Worm (Caenorhabditis elegans) whole organism, L1 larva: Measurements from ENCODE around the gene F28H7.3.

Experiments
- blmp-1 ChIP-seq: fragments of 150-350 bp; optimal IDR thresholded peaks from 2 replicates; lab custom pipeline; 2014; ENCODE audit warnings: missing biosample characterization, missing genetic modification characterization
- lin-13 ChIP-seq: fragments of 150-350 bp; optimal IDR thresholded peaks from 2 replicates; lab custom pipeline; 2014; ENCODE audit warnings: missing biosample characterization, missing genetic modification reagents, missing genetic modification characterization
- nhr-11 ChIP-seq: fragments of 150-350 bp; optimal IDR thresholded peaks from 2 replicates; lab custom pipeline; 2014; ENCODE audit warnings: missing biosample characterization, missing genetic modification characterization
- nhr-28 ChIP-seq: fragments of 150-350 bp; optimal IDR thresholded peaks from 2 replicates; lab custom pipeline; 2014; ENCODE audit warnings: missing biosample characterization, missing genetic modification characterization
- pag-3 ChIP-seq: sonication (generic microtip); optimal IDR thresholded peaks from 2 replicates; lab custom pipeline; 2017; ENCODE audit warnings: missing genetic modification characterization, mild to moderate bottlenecking, missing compliant biosample characterization, antibody characterized with exemption, borderline replicate concordance; ENCODE audit not compliant: insufficient read depth
- pax-3 ChIP-seq: fragments of 200-800 bp; sonication (Bioruptor generic); optimal IDR thresholded peaks from 2 replicates; lab custom pipeline; 2018; ENCODE audit warnings: mild to moderate bottlenecking, missing genetic modification characterization, moderate library complexity, missing compliant biosample characterization
- tbx-2 ChIP-seq: sonication (generic microtip); optimal IDR thresholded peaks from 2 replicates; lab custom pipeline; 2016; ENCODE audit warnings: missing genetic modification characterization, missing compliant biosample characterization
- unc-98 ChIP-seq: fragments of 200-800 bp; sonication (Bioruptor generic); IDR thresholded peaks from 2 replicates; pipeline ENCODE4 v1.3.6; 2022; ENCODE audit warnings: missing genetic modification characterization, missing compliant biosample characterization

DNA sequence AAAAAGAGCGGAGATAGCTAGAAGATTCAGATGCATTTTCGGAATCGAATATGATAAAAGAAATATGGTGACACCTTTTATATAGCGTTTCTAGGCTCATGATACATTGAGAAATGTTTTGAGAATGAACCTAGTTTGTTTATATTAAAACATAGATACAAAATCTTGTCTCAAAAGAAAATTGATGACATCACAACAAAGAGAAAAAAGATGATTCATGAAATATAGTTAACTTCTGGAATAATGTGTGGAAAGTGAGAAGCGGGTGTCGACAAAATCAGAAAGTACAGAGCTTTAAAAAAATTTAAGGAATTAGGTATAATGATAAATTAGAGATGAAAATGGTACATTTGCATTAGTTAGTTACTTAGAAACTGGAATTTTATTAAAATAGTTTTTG, 42.2 kb upstream of the F28H7.3 start, which contains the start of gene D1054.10:
- TF ChIP-seq unc-98 (GFP tag; lab: Robert Waterston, UW) (no peak), lin-13 (GFP tag; lab: Kevin White, UChicago) (no peak), pag-3 (no peak), nhr-11 (tag; lab: Kevin White, UChicago) (no peak), blmp-1 (tag; lab: Kevin White, UChicago) (no peak), tbx-2 (no peak), nhr-28 (tag; lab: Kevin White, UChicago) (no peak), pax-3 (tag; lab: Kevin White, UChicago) (no peak)
